Worm (Caenorhabditis elegans) whole organism, midembryonic: ENCODE results near the gene W06H8.2.

Source experiments
- T22C8.4 ChIP-seq: fragments of 200-800 bp; sonication (Bioruptor generic); IDR thresholded peaks from 2 replicates; pipeline ENCODE4 v1.3.6; 2022; ENCODE audit warnings: missing genetic modification characterization, missing compliant biosample characterization
- cog-1 ChIP-seq: sonication (generic microtip); optimal IDR thresholded peaks from 2 replicates; lab custom pipeline; 2016; ENCODE audit warnings: missing genetic modification characterization, missing compliant biosample characterization
- flt-1 ChIP-seq: fragments of 200-800 bp; sonication (Bioruptor generic); IDR thresholded peaks from 2 replicates; pipeline ENCODE4 v1.3.6; 2022; ENCODE audit warnings: missing genetic modification characterization, missing compliant biosample characterization
- klf-2 ChIP-seq: fragments of 200-800 bp; sonication (Bioruptor generic); conservative IDR thresholded peaks from 2 replicates; pipeline ENCODE4 v1.3.6; 2022; ENCODE audit warnings: missing genetic modification reagents, missing genetic modification characterization, missing compliant biosample characterization
- med-1 ChIP-seq: sonication (generic microtip); optimal IDR thresholded peaks from 2 replicates; lab custom pipeline; 2017; ENCODE audit warnings: missing genetic modification characterization, mild to moderate bottlenecking, missing compliant biosample characterization, antibody characterized with exemption, missing genetic modification reagents; ENCODE audit not compliant: insufficient read depth
- ref-1 ChIP-seq: fragments of 200-800 bp; sonication (Bioruptor generic); conservative IDR thresholded peaks from 2 replicates; pipeline ENCODE4 v1.3.6; 2022; ENCODE audit warnings: missing genetic modification reagents, missing genetic modification characterization, missing compliant biosample characterization
- tab-1 ChIP-seq: fragments of 200-800 bp; sonication (Bioruptor generic); IDR thresholded peaks from 2 replicates; pipeline ENCODE4 v1.3.6; 2022; ENCODE audit warnings: missing genetic modification characterization, missing compliant biosample characterization
- ztf-23 ChIP-seq: fragments of 200-800 bp; sonication (Bioruptor generic); IDR thresholded peaks from 2 replicates; pipeline ENCODE4 v1.3.6; 2022; ENCODE audit warnings: missing genetic modification reagents, missing genetic modification characterization, missing compliant biosample characterization
- ztf-29 ChIP-seq: fragments of 200-800 bp; sonication (Bioruptor generic); IDR thresholded peaks from 2 replicates; pipeline ENCODE4 v1.3.6; 2022; ENCODE audit warnings: missing genetic modification reagents, missing genetic modification characterization, missing compliant biosample characterization

W06H8.2 gene

ce11 chrV:6206498-6206897, at the start of gene W06H8.2:
Gene W06H8.2, plus strand, starts transcription at chrV:6206755.
- TF ChIP-seq klf-2 (GFP tag; lab: Robert Waterston, UW) (no peak), T22C8.4 (GFP tag; lab: Robert Waterston, UW) (no peak), ref-1 (no peak), med-1 (GFP tag; lab: Kevin White, UChicago) (no peak), flt-1 (GFP tag; lab: Robert Waterston, UW) (no peak), tab-1 (no peak), ztf-23 (GFP tag; lab: Robert Waterston, UW) (no peak), ztf-29 (no peak), cog-1 (no peak)

- no peak for TF ChIP-seq ztf-29
- no peak for TF ChIP-seq med-1 (GFP tag; lab: Kevin White, UChicago)
- no peak for TF ChIP-seq klf-2 (GFP tag; lab: Robert Waterston, UW)
- TF ChIP-seq ztf-23 (GFP tag; lab: Robert Waterston, UW), result no peak
- no peak for TF ChIP-seq cog-1
- no peak for TF ChIP-seq T22C8.4 (GFP tag; lab: Robert Waterston, UW)
- no peak for TF ChIP-seq tab-1
- TF ChIP-seq flt-1 (GFP tag; lab: Robert Waterston, UW), result no peak
- TF ChIP-seq ref-1, result no peak
Measured at ce11 chrV:6202573-6202972, 4.0 kb upstream of the W06H8.2 start, which contains the start of gene ttn-1. Gene ttn-1, minus strand, starts transcription at chrV:6202632.

- TF ChIP-seq cog-1 (peak; percentile 34), flt-1 (GFP tag; lab: Robert Waterston, UW) (0 out of 2 replicates have a peak, but pooled peaks have one; percentile 10), tab-1 (no peak), med-1 (GFP tag; lab: Kevin White, UChicago) (no peak)
Measured at ce11 chrV:6204046-6204445, 2.5 kb upstream of the W06H8.2 start.

ce11 chrV:6208585-6208984, 2.0 kb downstream of the W06H8.2 start, which contains the start of gene rme-1:
Gene rme-1, plus strand, starts transcription at chrV:6208885.
- TF ChIP-seq klf-2 (GFP tag; lab: Robert Waterston, UW) (no peak), med-1 (GFP tag; lab: Kevin White, UChicago) (no peak), tab-1 (no peak), cog-1 (no peak), ztf-23 (GFP tag; lab: Robert Waterston, UW) (no peak), T22C8.4 (GFP tag; lab: Robert Waterston, UW) (no peak), ztf-29 (no peak), flt-1 (GFP tag; lab: Robert Waterston, UW) (no peak)

ce11 chrV:6209930-6210647, 3.5 kb downstream of the W06H8.2 start:
- TF ChIP-seq med-1 (GFP tag; lab: Kevin White, UChicago) (no peak), T22C8.4 (GFP tag; lab: Robert Waterston, UW) (no peak), flt-1 (GFP tag; lab: Robert Waterston, UW) (no peak), cog-1 (no peak), ztf-23 (GFP tag; lab: Robert Waterston, UW) (no peak), klf-2 (GFP tag; lab: Robert Waterston, UW) (no peak), ztf-29 (no peak), tab-1 (no peak), ref-1 (no peak)

ce11 chrV:6211509-6211908, 5.0 kb downstream of the W06H8.2 start:
- TF ChIP-seq tab-1, result no peak
- no peak for TF ChIP-seq flt-1 (GFP tag; lab: Robert Waterston, UW)
- no peak for TF ChIP-seq T22C8.4 (GFP tag; lab: Robert Waterston, UW)
- no peak for TF ChIP-seq ztf-23 (GFP tag; lab: Robert Waterston, UW)
- no peak for TF ChIP-seq ref-1
- TF ChIP-seq med-1 (GFP tag; lab: Kevin White, UChicago), result no peak
- no peak for TF ChIP-seq klf-2 (GFP tag; lab: Robert Waterston, UW)

- no peak for TF ChIP-seq ztf-29
- TF ChIP-seq ztf-23 (GFP tag; lab: Robert Waterston, UW), result no peak
- TF ChIP-seq flt-1 (GFP tag; lab: Robert Waterston, UW), result no peak
- no peak for TF ChIP-seq cog-1
- no peak for TF ChIP-seq tab-1
- TF ChIP-seq klf-2 (GFP tag; lab: Robert Waterston, UW), result no peak
Measured at ce11 chrV:6212566-6212965, 6.0 kb downstream of the W06H8.2 start.

ce11 chrV:6213216-6213735, 6.7 kb downstream of the W06H8.2 start:
- TF ChIP-seq ztf-23 (GFP tag; lab: Robert Waterston, UW) (no peak), tab-1 (no peak), flt-1 (GFP tag; lab: Robert Waterston, UW) (no peak), klf-2 (GFP tag; lab: Robert Waterston, UW) (no peak), ref-1 (no peak), T22C8.4 (GFP tag; lab: Robert Waterston, UW) (no peak), med-1 (GFP tag; lab: Kevin White, UChicago) (no peak), ztf-29 (no peak), cog-1 (no peak)

ce11 chrV:6213845-6214244, 7.3 kb downstream of the W06H8.2 start:
- TF ChIP-seq flt-1 (GFP tag; lab: Robert Waterston, UW) (0 out of 2 replicates have a peak, but pooled peaks have one; percentile 28), ztf-23 (GFP tag; lab: Robert Waterston, UW) (no peak), T22C8.4 (GFP tag; lab: Robert Waterston, UW) (no peak), ztf-29 (no peak), cog-1 (no peak), med-1 (GFP tag; lab: Kevin White, UChicago) (no peak)

- TF ChIP-seq ref-1 (no peak), T22C8.4 (GFP tag; lab: Robert Waterston, UW) (no peak), flt-1 (GFP tag; lab: Robert Waterston, UW) (no peak), ztf-29 (no peak), tab-1 (no peak), cog-1 (no peak), ztf-23 (GFP tag; lab: Robert Waterston, UW) (no peak)
Measured at ce11 chrV:6214465-6214864, 7.9 kb downstream of the W06H8.2 start.
